Worm (Caenorhabditis elegans) whole organism, L4 larva: ENCODE results near the gene klp-3.

Experiments
- Y48G9A.11 ChIP-seq: fragments of 200-800 bp; sonication (Bioruptor generic); IDR thresholded peaks from 2 replicates; pipeline ENCODE4 v1.3.6; 2022; ENCODE audit warnings: missing genetic modification reagents, missing genetic modification characterization, missing compliant biosample characterization
- daf-12 ChIP-seq: fragments of 150-350 bp; optimal IDR thresholded peaks from 2 replicates; lab custom pipeline; 2014; ENCODE audit warnings: missing biosample characterization, missing genetic modification reagents, missing genetic modification characterization
- lin-39 ChIP-seq: fragments of 150-350 bp; optimal IDR thresholded peaks from 2 replicates; lab custom pipeline; 2014; ENCODE audit warnings: missing biosample characterization, missing genetic modification reagents, missing genetic modification characterization
- madf-9 ChIP-seq: fragments of 200-800 bp; sonication (Bioruptor generic); conservative IDR thresholded peaks from 2 replicates; pipeline ENCODE4 v1.3.6; 2022; ENCODE audit warnings: missing genetic modification reagents, missing genetic modification characterization, missing compliant biosample characterization
- nhr-28 ChIP-seq: fragments of 150-350 bp; optimal IDR thresholded peaks from 2 replicates; lab custom pipeline; 2014; ENCODE audit warnings: missing biosample characterization, missing genetic modification characterization
- nhr-77 ChIP-seq: fragments of 150-350 bp; optimal IDR thresholded peaks from 2 replicates; lab custom pipeline; 2014; ENCODE audit warnings: missing biosample characterization, missing genetic modification characterization
- pha-4 ChIP-seq, 2 experiments: fragments of 150-350 bp in 1 of 2; fragments of 200-800 bp in 1 of 2; sonication (Bioruptor generic) in 1 of 2; IDR thresholded peaks in 1 of 2; optimal IDR thresholded peaks in 1 of 2; 2 replicates each; pipeline versions ENCODE4 v1.3.6 to Lab custom; 2014 to 2022; ENCODE audit warnings: missing genetic modification characterization in 2 of 2, missing genetic modification reagents in 2 of 2, missing biosample characterization in 1 of 2, missing compliant biosample characterization in 1 of 2

DNA sequence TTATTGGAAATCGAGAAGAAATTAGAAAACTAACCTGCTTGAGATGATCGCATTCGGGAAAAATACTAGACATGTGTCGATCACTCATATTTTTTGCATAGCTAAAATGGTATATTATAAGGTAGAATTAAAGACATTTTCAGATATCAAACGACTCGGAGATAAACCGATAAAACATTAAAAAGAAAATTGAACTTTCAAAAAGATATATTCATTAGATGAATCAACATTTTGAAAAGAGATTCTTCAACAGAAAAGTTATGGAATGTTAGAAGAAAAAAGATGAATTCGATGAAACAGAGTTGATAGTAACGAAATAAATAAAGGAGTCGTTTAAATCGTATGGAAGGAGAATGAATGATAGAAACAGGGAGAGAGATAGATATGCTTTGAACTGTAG lies 13.5 kb downstream of the klp-3 start, which contains the start of gene mdmh-35:
- TF ChIP-seq nhr-28 (tag; lab: Kevin White, UChicago) (no peak), Y48G9A.11 (no peak), daf-12 (tag; lab: Kevin White, UChicago) (no peak), madf-9 (GFP tag; lab: Robert Waterston, UW) (no peak), nhr-77 (tag; lab: Kevin White, UChicago) (no peak), pha-4 (GFP tag; IDR thresholded peaks at IDR 0.05; lab: Robert Waterston, UW) (no peak), pha-4 (tag; optimal IDR thresholded peaks at IDR 0.05; lab: Kevin White, UChicago) (no peak), lin-39 (tag; lab: Kevin White, UChicago) (no peak)
